Worm (Caenorhabditis elegans) whole organism, midembryonic: ENCODE results near the gene hot-9.
"Not testable (repeated sequence)": the region's sequence is repeated elsewhere in the genome, so short reads cannot be mapped to it uniquely, and the experiment has no call there.

Experiments used
- T22C8.4 ChIP-seq: fragments of 200-800 bp; sonication (Bioruptor generic); IDR thresholded peaks from 2 replicates; pipeline ENCODE4 v1.3.6; 2022; ENCODE audit warnings: missing genetic modification characterization, missing compliant biosample characterization
- med-1 ChIP-seq: sonication (generic microtip); optimal IDR thresholded peaks from 2 replicates; lab custom pipeline; 2017; ENCODE audit warnings: missing genetic modification characterization, mild to moderate bottlenecking, missing compliant biosample characterization, antibody characterized with exemption, missing genetic modification reagents; ENCODE audit not compliant: insufficient read depth
- ztf-29 ChIP-seq: fragments of 200-800 bp; sonication (Bioruptor generic); IDR thresholded peaks from 2 replicates; pipeline ENCODE4 v1.3.6; 2022; ENCODE audit warnings: missing genetic modification reagents, missing genetic modification characterization, missing compliant biosample characterization

- TF ChIP-seq med-1 (GFP tag; lab: Kevin White, UChicago); ztf-29 (GFP tag; lab: Robert Waterston, UW); T22C8.4 (GFP tag; lab: Robert Waterston, UW): not testable (repeated sequence)
Observed at ce11 chrIV:5016461-5016860, 28.8 kb downstream of the hot-9 start, which contains the start of gene ssq-4.
